Fruit fly (Drosophila melanogaster) whole organism, embryonic: ENCODE data around the gene foxo.

ENCODE experiments used
- Atf-2 ChIP-seq: fragments of 200-800 bp; sonication (Bioruptor generic); optimal IDR thresholded peaks from 2 replicates; lab custom pipeline; 2016; ENCODE audit warnings: missing biosample characterization, missing genetic modification characterization
- CG10209 ChIP-seq: fragments of 200-800 bp; sonication (Bioruptor generic); optimal IDR thresholded peaks from 3 replicates; lab custom pipeline; 2017; ENCODE audit warnings: missing biosample characterization, mild to moderate bottlenecking, missing genetic modification characterization, missing genetic modification reagents
- CG12942 ChIP-seq: fragments of 200-800 bp; sonication (Bioruptor generic); optimal IDR thresholded peaks from 3 replicates; lab custom pipeline; 2016; ENCODE audit warnings: missing biosample characterization, missing genetic modification characterization
- CG13287 ChIP-seq: fragments of 200-800 bp; sonication (Bioruptor generic); IDR thresholded peaks from 2 replicates; pipeline ENCODE4 v1.3.6; 2022; ENCODE audit warnings: missing biosample characterization, missing genetic modification characterization; ENCODE audit not compliant: partially characterized antibody
- CG13424 ChIP-seq: fragments of 200-800 bp; sonication (Bioruptor generic); optimal IDR thresholded peaks from 2 replicates; lab custom pipeline; 2019; ENCODE audit warnings: missing biosample characterization, mild to moderate bottlenecking, missing genetic modification characterization, moderate library complexity
- CG15269 ChIP-seq: fragments of 200-800 bp; sonication (Bioruptor generic); optimal IDR thresholded peaks from 2 replicates; lab custom pipeline; 2018; ENCODE audit warnings: missing biosample characterization, mild to moderate bottlenecking, missing genetic modification characterization, moderate library complexity
- CG2120 ChIP-seq: fragments of 200-800 bp; sonication (Bioruptor generic); optimal IDR thresholded peaks from 3 replicates; lab custom pipeline; 2016; ENCODE audit warnings: missing biosample characterization, missing genetic modification characterization
- CG2678 ChIP-seq: fragments of 200-800 bp; sonication (Bioruptor generic); optimal IDR thresholded peaks from 3 replicates; lab custom pipeline; 2019; ENCODE audit warnings: missing biosample characterization, mild to moderate bottlenecking, missing genetic modification characterization, moderate library complexity
- CG2712 ChIP-seq: fragments of 200-800 bp; optimal IDR thresholded peaks from 3 replicates; lab custom pipeline; 2019; ENCODE audit warnings: missing biosample characterization, mild to moderate bottlenecking, missing genetic modification characterization, moderate library complexity
- CG32532 ChIP-seq: fragments of 200-800 bp; sonication (Bioruptor generic); IDR thresholded peaks from 2 replicates; pipeline ENCODE4 v1.3.6; 2022; ENCODE audit warnings: missing biosample characterization, missing genetic modification characterization
- CG34376 ChIP-seq: fragments of 200-800 bp; sonication (Bioruptor generic); optimal IDR thresholded peaks from 2 replicates; lab custom pipeline; 2018; ENCODE audit warnings: missing biosample characterization, mild to moderate bottlenecking, missing genetic modification characterization
- CG4360 ChIP-seq: fragments of 200-800 bp; sonication (Bioruptor generic); IDR thresholded peaks from 2 replicates; pipeline ENCODE4 v1.3.6; 2022; ENCODE audit warnings: missing biosample characterization, missing genetic modification characterization
- CG8290 ChIP-seq, 3 experiments: fragments of 200-800 bp; sonication (Bioruptor generic); optimal IDR thresholded peaks; 2 replicates each; lab custom pipeline; 2016 to 2019; ENCODE audit warnings: missing biosample characterization in 3 of 3, missing genetic modification characterization in 3 of 3, mild to moderate bottlenecking in 2 of 3, moderate library complexity in 1 of 3
- CG9797 ChIP-seq: fragments of 200-800 bp; sonication (Bioruptor generic); optimal IDR thresholded peaks from 3 replicates; lab custom pipeline; 2018; ENCODE audit warnings: missing biosample characterization, mild to moderate bottlenecking, missing genetic modification characterization
- Drgx ChIP-seq: fragments of 200-800 bp; sonication (Bioruptor generic); IDR thresholded peaks from 2 replicates; pipeline ENCODE4 v1.3.6; 2022; ENCODE audit warnings: missing biosample characterization, missing genetic modification characterization
- Jarid2 ChIP-seq: fragments of 200-800 bp; sonication (Bioruptor generic); optimal IDR thresholded peaks from 3 replicates; lab custom pipeline; 2017; ENCODE audit warnings: mild to moderate bottlenecking, missing biosample characterization, missing genetic modification reagents, missing genetic modification characterization
- Med ChIP-seq: fragments of 200-800 bp; sonication (Bioruptor generic); peaks from one replicate; lab custom pipeline; 2016; ENCODE audit warnings: missing biosample characterization, missing genetic modification characterization, mild to moderate bottlenecking, inconsistent platforms, moderate library complexity
- Meics ChIP-seq: fragments of 200-800 bp; sonication (Bioruptor generic); optimal IDR thresholded peaks from 2 replicates; lab custom pipeline; 2017; ENCODE audit warnings: missing biosample characterization, mild to moderate bottlenecking, missing genetic modification characterization
- Mes4 ChIP-seq: fragments of 200-800 bp; sonication (Bioruptor generic); optimal IDR thresholded peaks from 2 replicates; lab custom pipeline; 2016; ENCODE audit warnings: missing biosample characterization, missing genetic modification characterization
- Pdp1 ChIP-seq, 2 experiments: fragments of 200-800 bp; sonication (Bioruptor generic); optimal IDR thresholded peaks; 3 replicates each; lab custom pipeline; 2016; ENCODE audit warnings: missing biosample characterization in 2 of 2, missing genetic modification characterization in 2 of 2, mild to moderate bottlenecking in 1 of 2, moderate library complexity in 1 of 2
- Rfx ChIP-seq: fragments of 200-800 bp; sonication (Bioruptor generic); IDR thresholded peaks from 2 replicates; pipeline ENCODE4 v1.3.6; 2022; ENCODE audit warnings: missing biosample characterization, missing genetic modification characterization
- Sry-β ChIP-seq: fragments of 200-800 bp; sonication (Bioruptor generic); optimal IDR thresholded peaks from 2 replicates; lab custom pipeline; 2018; ENCODE audit warnings: missing biosample characterization, mild to moderate bottlenecking, missing genetic modification characterization, moderate library complexity
- Ssrp ChIP-seq: fragments of 200-800 bp; sonication (Bioruptor generic); optimal IDR thresholded peaks from 2 replicates; lab custom pipeline; 2018; ENCODE audit warnings: missing biosample characterization, mild to moderate bottlenecking, missing genetic modification characterization, moderate library complexity
- Stat92E ChIP-seq, 3 experiments: fragments of >200 bp in 2 of 3; fragments of 200-800 bp in 1 of 3; sonication (Bioruptor generic) in 1 of 3; optimal IDR thresholded peaks; 2 replicates each; lab custom pipeline; 2017 to 2019; ENCODE audit warnings: missing biosample characterization in 3 of 3, missing genetic modification characterization in 3 of 3, mild to moderate bottlenecking in 1 of 3, moderate library complexity in 1 of 3
- Trl ChIP-seq, 3 experiments: fragments of >200 bp in 2 of 3; fragments of 200-800 bp in 1 of 3; sonication (Bioruptor generic) in 1 of 3; optimal IDR thresholded peaks; 2 replicates in 1 of 3; 3 replicates in 2 of 3; lab custom pipeline; 2016 to 2017; ENCODE audit warnings: missing biosample characterization in 1 of 3, missing genetic modification characterization in 1 of 3
- Vsx1 ChIP-seq: fragments of 200-800 bp; sonication (Bioruptor generic); optimal IDR thresholded peaks from 2 replicates; lab custom pipeline; 2017; ENCODE audit warnings: missing biosample characterization, mild to moderate bottlenecking, missing genetic modification characterization, missing genetic modification reagents
- Xrp1 ChIP-seq: fragments of 200-800 bp; sonication (Bioruptor generic); IDR thresholded peaks from 2 replicates; pipeline ENCODE4 v1.3.6; 2022; ENCODE audit warnings: missing biosample characterization, missing genetic modification characterization
- abd-A ChIP-seq: fragments of 200-800 bp; sonication (Bioruptor generic); optimal IDR thresholded peaks from 3 replicates; lab custom pipeline; 2019; ENCODE audit warnings: missing biosample characterization, mild to moderate bottlenecking, missing genetic modification characterization, moderate library complexity
- amos ChIP-seq: fragments of 200-800 bp; sonication (Bioruptor generic); IDR thresholded peaks from 2 replicates; pipeline ENCODE4 v1.3.6; 2022; ENCODE audit warnings: missing biosample characterization, missing genetic modification characterization; ENCODE audit not compliant: partially characterized antibody
- bsh ChIP-seq, 2 experiments: fragments of 200-800 bp; sonication (Bioruptor generic); optimal IDR thresholded peaks; 2 replicates each; lab custom pipeline; 2017 to 2018; ENCODE audit warnings: mild to moderate bottlenecking in 2 of 2, missing biosample characterization in 2 of 2, missing genetic modification characterization in 2 of 2, moderate library complexity in 1 of 2
- chinmo ChIP-seq: fragments of 200-800 bp; sonication (Bioruptor generic); IDR thresholded peaks from 4 replicates; pipeline ENCODE4 v1.3.6; 2022; ENCODE audit warnings: missing biosample characterization, missing genetic modification characterization; ENCODE audit not compliant: partially characterized antibody
- dmrt11E ChIP-seq: fragments of 200-800 bp; sonication (Bioruptor generic); optimal IDR thresholded peaks from 3 replicates; lab custom pipeline; 2018; ENCODE audit warnings: missing biosample characterization, mild to moderate bottlenecking, missing genetic modification characterization, moderate library complexity
- exex ChIP-seq: fragments of 200-800 bp; sonication (Bioruptor generic); optimal IDR thresholded peaks from 4 replicates; lab custom pipeline; 2018; ENCODE audit warnings: missing biosample characterization, mild to moderate bottlenecking, missing genetic modification characterization, moderate library complexity
- gem ChIP-seq: fragments of 200-800 bp; sonication (Bioruptor generic); optimal IDR thresholded peaks from 2 replicates; lab custom pipeline; 2019; ENCODE audit warnings: missing biosample characterization, mild to moderate bottlenecking, missing genetic modification characterization, moderate library complexity
- lab ChIP-seq: fragments of 200-800 bp; sonication (Bioruptor generic); optimal IDR thresholded peaks from 3 replicates; lab custom pipeline; 2017; ENCODE audit warnings: missing biosample characterization, missing genetic modification characterization, mild to moderate bottlenecking, moderate library complexity, missing genetic modification reagents
- lmd ChIP-seq: fragments of 200-800 bp; sonication (Bioruptor generic); IDR thresholded peaks from 2 replicates; pipeline ENCODE4 v1.3.6; 2022; ENCODE audit warnings: missing biosample characterization, missing genetic modification characterization
- nmo ChIP-seq: fragments of 200-800 bp; sonication (Bioruptor generic); optimal IDR thresholded peaks from 2 replicates; lab custom pipeline; 2018; ENCODE audit warnings: missing biosample characterization, mild to moderate bottlenecking, missing genetic modification characterization, moderate library complexity
- oc ChIP-seq: fragments of 200-800 bp; sonication (Bioruptor generic); optimal IDR thresholded peaks from 2 replicates; lab custom pipeline; 2018; ENCODE audit warnings: missing biosample characterization, mild to moderate bottlenecking, missing genetic modification characterization, moderate library complexity
- odd ChIP-seq: fragments of 200-800 bp; sonication (Bioruptor generic); optimal IDR thresholded peaks from 2 replicates; lab custom pipeline; 2017; ENCODE audit warnings: missing biosample characterization, mild to moderate bottlenecking, missing genetic modification characterization
- pho ChIP-seq: fragments of 200-800 bp; sonication (Bioruptor generic); optimal IDR thresholded peaks from 2 replicates; lab custom pipeline; 2016; ENCODE audit warnings: missing biosample characterization, missing genetic modification characterization
- sd ChIP-seq: fragments of 200-800 bp; sonication (Bioruptor generic); optimal IDR thresholded peaks from 3 replicates; lab custom pipeline; 2018; ENCODE audit warnings: missing biosample characterization, mild to moderate bottlenecking, missing genetic modification characterization, moderate library complexity
- sens ChIP-seq: fragments of 200-800 bp; sonication (Bioruptor generic); peaks from one replicate; lab custom pipeline; 2016; ENCODE audit warnings: missing biosample characterization, missing genetic modification characterization
- seq ChIP-seq: fragments of 200-800 bp; sonication (Bioruptor generic); IDR thresholded peaks from 2 replicates; pipeline ENCODE4 v1.3.6; 2022; ENCODE audit warnings: missing biosample characterization, missing genetic modification characterization
- stc ChIP-seq: fragments of 200-800 bp; sonication (Bioruptor generic); IDR thresholded peaks from 2 replicates; pipeline ENCODE4 v1.3.6; 2022; ENCODE audit warnings: missing biosample characterization, missing genetic modification characterization
- zen ChIP-seq: fragments of 200-800 bp; sonication (Bioruptor generic); optimal IDR thresholded peaks from 3 replicates; lab custom pipeline; 2018; ENCODE audit warnings: missing biosample characterization, mild to moderate bottlenecking, missing genetic modification characterization, moderate library complexity
- zfh2 ChIP-seq: fragments of 200-800 bp; sonication (Bioruptor generic); optimal IDR thresholded peaks from 2 replicates; lab custom pipeline; 2016; ENCODE audit warnings: missing biosample characterization, missing genetic modification characterization

foxo gene

DNA sequence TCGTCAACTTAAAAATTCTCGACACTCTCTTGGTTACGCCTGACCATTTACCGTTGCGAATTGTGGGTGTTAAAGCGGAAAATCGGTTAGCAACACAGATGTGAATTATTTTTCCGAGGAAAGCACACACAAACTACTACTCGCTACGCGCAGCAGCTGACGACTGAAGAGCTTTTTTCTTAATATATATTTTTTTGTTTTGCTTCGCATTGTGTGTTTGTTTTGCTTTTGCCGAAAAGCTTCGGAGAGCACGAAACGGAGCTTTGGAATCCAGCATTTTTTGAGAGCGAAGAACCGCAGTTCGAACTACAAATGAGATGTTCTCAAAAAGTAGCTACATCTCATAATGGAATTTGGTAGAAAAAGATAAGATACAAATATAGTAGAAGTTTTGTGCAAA lies 30.9 kb upstream of the foxo start (continued):
- TF ChIP-seq zfh2 (GFP tag; lab: Kevin White, UChicago) (no peak), Xrp1 (GFP tag; lab: Robert Waterston, UW) (no peak), Jarid2 (GFP tag; lab: Kevin White, UChicago) (peak; percentile 61), sens (GFP tag; lab: Kevin White, UChicago) (peak; percentile 67), CG13287 (GFP tag; lab: Robert Waterston, UW) (peak; percentile 8; the same call in 1 of the 2 replicates), Trl (optimal IDR thresholded peaks at IDR 0.05; lab: Kevin White, UChicago) (peak; percentile 44 to 75), Trl (GFP tag; optimal IDR thresholded peaks at IDR 0.05; lab: Kevin White, UChicago) (no peak), CG13424 (tag; lab: Kevin White, UChicago) (no peak), Rfx (0 out of 2 replicates have a peak, but pooled peaks have one; percentile 15), bsh (GFP tag; optimal IDR thresholded peaks at IDR 0.05; lab: Kevin White, UChicago) (peak in 1 of 2 experiments; percentile 69), odd (no peak), Med (GFP tag; lab: Kevin White, UChicago) (peak; percentile 66), Atf-2 (no peak), Drgx (GFP tag; lab: Robert Waterston, UW) (peak; percentile 75), sd (peak; percentile 57), CG32532 (peak; percentile 9; the same call in 1 of the 2 replicates)

DNA sequence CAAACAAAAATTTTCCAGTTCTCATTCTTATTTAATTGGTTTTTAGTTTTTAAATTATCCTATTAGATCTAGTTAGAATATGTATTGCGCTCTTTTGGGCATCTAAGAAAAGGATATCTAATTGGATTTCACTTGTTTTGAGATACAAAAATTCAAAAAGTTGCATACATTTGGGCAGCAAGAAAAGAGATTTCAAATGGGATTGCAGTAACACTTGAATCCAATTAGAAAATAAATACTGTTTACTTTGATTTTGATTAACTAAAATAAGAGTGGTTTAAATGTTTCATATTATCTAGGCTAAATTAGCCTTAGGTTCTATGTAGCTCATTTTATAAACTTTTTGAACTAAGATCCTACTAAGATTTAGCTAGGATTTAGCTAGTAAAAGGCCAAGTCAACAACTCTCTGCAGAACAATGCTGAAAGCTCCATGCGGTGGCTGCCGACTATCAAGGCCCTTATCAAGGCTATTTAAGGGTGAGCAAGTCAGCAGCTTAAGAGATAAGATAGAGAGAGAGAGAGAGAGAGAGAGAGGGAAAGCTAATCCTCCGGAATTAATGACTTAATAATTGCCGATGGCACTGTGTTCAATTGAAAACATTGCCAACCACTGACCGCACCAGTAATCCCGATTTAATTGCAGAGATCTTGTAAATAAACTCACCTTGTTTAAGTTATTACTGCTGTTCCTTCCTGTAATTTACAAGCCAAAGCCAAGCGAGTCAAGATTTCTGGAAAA lies 30.4 kb upstream of the foxo start:
- TF ChIP-seq Stat92E (GFP tag; optimal IDR thresholded peaks at IDR 0.05; lab: Kevin White, UChicago): peak in 1 of 3 experiments; percentile 65
- peak; percentile 21 for TF ChIP-seq CG8290 (GFP tag; optimal IDR thresholded peaks at IDR 0.05; lab: Kevin White, UChicago)
- TF ChIP-seq CG8290 (tag; optimal IDR thresholded peaks at IDR 0.05; lab: Kevin White, UChicago): peak; percentile 16 to 59
- TF ChIP-seq Mes4 (GFP tag; lab: Kevin White, UChicago): no peak
- TF ChIP-seq CG2712 (tag; lab: Kevin White, UChicago): peak; percentile 18
- peak in 1 of 2 experiments; percentile 26 for TF ChIP-seq Pdp1 (GFP tag; optimal IDR thresholded peaks at IDR 0.05; lab: Kevin White, UChicago)
- peak; percentile 92 for TF ChIP-seq Sry-β (GFP tag; lab: Kevin White, UChicago)
- no peak for TF ChIP-seq pho (GFP tag; lab: Kevin White, UChicago)
- TF ChIP-seq Meics: peak; percentile 9
- TF ChIP-seq Ssrp: peak; percentile 5
- peak; percentile 32; the same call in 1 of the 2 replicates for TF ChIP-seq seq (GFP tag; lab: Robert Waterston, UW)
- TF ChIP-seq lab (GFP tag; lab: Kevin White, UChicago): no peak
- peak; percentile 5 for TF ChIP-seq nmo
- TF ChIP-seq oc (tag; lab: Kevin White, UChicago): peak; percentile 62
- TF ChIP-seq CG9797 (GFP tag; lab: Kevin White, UChicago): no peak
- TF ChIP-seq abd-A (tag; lab: Kevin White, UChicago): peak; percentile 42
- peak; percentile 81 for TF ChIP-seq zen (tag; lab: Kevin White, UChicago)
- TF ChIP-seq stc (GFP tag; lab: Robert Waterston, UW): 0 out of 2 replicates have a peak, but pooled peaks have one; percentile 16
- TF ChIP-seq dmrt11E (tag; lab: Kevin White, UChicago): no peak
- peak; percentile 81; the same call in 1 of the 4 replicates for TF ChIP-seq chinmo
- TF ChIP-seq CG4360 (GFP tag; lab: Robert Waterston, UW): no peak
- no peak for TF ChIP-seq amos (GFP tag; lab: Robert Waterston, UW)
- no peak for TF ChIP-seq lmd (GFP tag; lab: Robert Waterston, UW)
- TF ChIP-seq exex (tag; lab: Kevin White, UChicago): peak; percentile 70
- peak; percentile 0 for TF ChIP-seq CG15269 (tag; lab: Kevin White, UChicago)
- peak; percentile 27 for TF ChIP-seq Vsx1 (GFP tag; lab: Kevin White, UChicago)
- peak; percentile 11 for TF ChIP-seq CG2678
- TF ChIP-seq gem (tag; lab: Kevin White, UChicago): peak; percentile 29
- peak; percentile 27 for TF ChIP-seq Med (GFP tag; lab: Kevin White, UChicago)
- no peak for TF ChIP-seq CG10209 (GFP tag; lab: Kevin White, UChicago)
- peak; percentile 64 for TF ChIP-seq CG34376 (GFP tag; lab: Kevin White, UChicago)
- TF ChIP-seq CG12942 (GFP tag; lab: Kevin White, UChicago): no peak
- peak; percentile 30 for TF ChIP-seq CG2120
